Worm (Caenorhabditis elegans): ENCODE measurements around the gene npr-6.

The npr-6 gene

DNA sequence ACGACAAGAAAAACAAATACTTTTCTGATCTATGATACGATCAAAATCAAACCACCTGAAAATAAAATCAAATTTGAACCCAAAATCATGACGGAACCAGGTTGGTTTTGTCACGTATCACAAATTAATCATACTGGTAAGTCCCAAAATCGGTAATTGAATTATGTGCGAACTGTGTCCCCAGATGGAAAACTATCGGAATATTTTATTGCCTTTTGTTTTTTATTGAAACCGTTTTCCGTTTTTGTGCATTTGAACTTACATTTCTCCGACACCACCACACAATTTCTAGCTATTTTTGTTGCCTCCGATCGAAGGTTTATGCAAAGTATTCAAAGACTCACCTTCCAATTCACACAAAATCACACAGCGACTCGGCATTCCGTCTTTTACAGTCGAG is 12.1 kb downstream of the npr-6 start, which contains the start of gene F41E7.2:
Gene F41E7.2 (plus strand): TSS at position 301 of the 400 bp plus-strand sequence.
- no peak for TF ChIP-seq nhr-129 (tag; optimal IDR thresholded peaks at IDR 0.05)
- TF ChIP-seq mab-5 (tag; optimal IDR thresholded peaks at IDR 0.05), result no peak

DNA sequence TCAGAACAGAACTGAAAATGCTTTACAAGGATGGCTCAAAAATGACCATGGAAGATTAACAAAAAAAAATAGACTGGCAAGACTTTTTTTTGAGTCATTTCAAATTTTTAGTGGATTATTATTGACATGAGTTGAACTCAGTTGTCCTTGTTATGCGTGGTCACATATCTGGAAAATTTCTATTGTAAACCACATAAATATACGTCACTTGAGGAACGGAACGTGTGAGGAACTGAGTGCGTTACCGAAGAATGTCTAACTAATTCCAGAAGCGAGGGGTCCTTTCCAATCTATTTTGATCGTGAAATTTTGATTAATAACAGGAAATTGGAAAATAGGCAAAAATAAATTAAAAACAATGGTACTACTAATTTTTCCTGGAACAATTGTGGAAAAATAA is 23.2 kb downstream of the npr-6 start:
- TF ChIP-seq lsy-2 (tag; optimal IDR thresholded peaks at IDR 0.05) (no peak), nhr-25 (tag; optimal IDR thresholded peaks at IDR 0.05) (no peak), sma-9 (GFP tag; optimal IDR thresholded peaks at IDR 0.05) (no peak), sma-9 (tag; optimal IDR thresholded peaks at IDR 0.05) (no peak), C34F6.9 (tag; optimal IDR thresholded peaks at IDR 0.05) (no peak), skn-1 (tag; optimal IDR thresholded peaks at IDR 0.05) (no peak), elt-3 (tag; optimal IDR thresholded peaks at IDR 0.05) (no peak), ztf-11 (tag; optimal IDR thresholded peaks at IDR 0.05) (no peak), unc-39 (tag; optimal IDR thresholded peaks at IDR 0.05) (no peak), ceh-82 (tag; optimal IDR thresholded peaks at IDR 0.05) (no peak), nhr-10 (tag; optimal IDR thresholded peaks at IDR 0.05) (no peak), F13H6.1 (tag; optimal IDR thresholded peaks at IDR 0.05) (no peak), ceh-16 (tag; optimal IDR thresholded peaks at IDR 0.05) (no peak), nhr-11 (tag; optimal IDR thresholded peaks at IDR 0.05) (no peak)

DNA sequence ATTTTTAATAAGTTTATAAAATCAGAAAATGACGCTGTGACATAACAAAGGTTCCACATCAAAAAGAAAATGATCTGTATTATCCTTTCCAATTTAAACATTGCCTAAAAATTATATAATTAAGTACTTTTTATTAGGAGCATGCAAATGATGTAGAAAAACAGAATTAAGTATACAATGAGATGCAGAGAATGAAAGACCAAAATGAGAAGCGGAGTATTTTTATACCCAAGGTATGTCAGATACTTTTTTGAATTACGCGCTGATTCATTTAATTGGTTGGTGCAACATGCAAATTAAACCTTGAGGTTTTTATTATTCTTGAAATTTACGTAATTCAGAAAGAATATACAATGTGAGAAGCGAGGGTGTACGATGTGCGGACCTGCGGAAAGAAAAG is 25.5 kb downstream of the npr-6 start, which contains the start of gene C32A9.1:
Gene C32A9.1 (minus strand): TSS at position 101 of the 400 bp plus-strand sequence.
- TF ChIP-seq lin-13 (GFP tag; optimal IDR thresholded peaks at IDR 0.05) (no peak), ceh-82 (tag; optimal IDR thresholded peaks at IDR 0.05) (no peak), peb-1 (tag; optimal IDR thresholded peaks at IDR 0.05) (no peak), ztf-4 (tag; optimal IDR thresholded peaks at IDR 0.05) (no peak), blmp-1 (tag; optimal IDR thresholded peaks at IDR 0.05; ENCODE audit: insufficient read depth) (no peak), nhr-77 (tag; optimal IDR thresholded peaks at IDR 0.05) (no peak), dmd-4 (tag; optimal IDR thresholded peaks at IDR 0.05) (no peak), F13H6.1 (tag; optimal IDR thresholded peaks at IDR 0.05) (no peak), unc-55 (GFP tag; optimal IDR thresholded peaks at IDR 0.05) (no peak), R02D3.7 (tag; optimal IDR thresholded peaks at IDR 0.05) (no peak), sma-3 (GFP tag; optimal IDR thresholded peaks at IDR 0.05) (no peak), nhr-21 (tag; optimal IDR thresholded peaks at IDR 0.05) (no peak)

DNA sequence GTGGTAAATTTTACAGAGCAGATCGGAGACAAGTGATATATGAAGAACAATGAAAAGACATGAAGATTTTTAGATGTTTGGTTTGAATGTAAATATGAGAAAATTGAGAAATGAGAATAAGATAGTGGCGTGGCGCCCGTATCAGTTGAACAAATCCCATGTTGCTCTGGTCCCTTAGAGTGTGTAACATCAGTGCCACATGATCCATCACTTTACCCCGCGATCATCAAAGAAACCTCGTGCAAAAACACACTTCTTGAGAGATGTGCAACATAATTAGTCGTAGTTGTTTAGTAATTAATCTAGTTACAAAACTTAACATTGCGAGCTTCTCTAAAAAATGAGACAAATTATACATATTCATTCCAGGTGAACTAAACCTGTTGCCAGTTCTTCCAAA is 31.5 kb downstream of the npr-6 start:
- TF ChIP-seq nhr-237 (tag; optimal IDR thresholded peaks at IDR 0.05), result no peak
- TF ChIP-seq nhr-129 (tag; optimal IDR thresholded peaks at IDR 0.05), result peak; percentile 40

DNA sequence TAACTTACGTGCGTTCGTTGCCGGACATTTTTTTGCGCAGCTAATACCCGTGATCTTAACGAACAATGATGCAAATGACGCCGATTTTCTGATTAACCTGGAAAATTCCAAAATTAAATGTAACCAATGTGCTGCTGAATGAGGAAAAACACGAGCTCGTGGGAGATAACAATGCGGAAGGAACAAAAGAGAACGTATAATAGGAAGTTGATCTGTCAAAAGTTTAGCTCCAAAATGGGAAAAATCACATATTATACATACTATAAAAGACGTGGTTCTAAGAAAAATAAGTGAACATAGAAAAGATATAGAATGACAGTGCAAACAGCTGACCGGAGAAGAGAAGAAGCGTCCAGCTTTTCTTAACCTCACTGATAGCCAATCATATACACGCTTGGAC is 32.8 kb downstream of the npr-6 start, which contains the start of gene C14H10.2:
Gene C14H10.2 (minus strand): TSS at position 101 of the 400 bp plus-strand sequence.
- TF ChIP-seq ceh-16 (tag; optimal IDR thresholded peaks at IDR 0.05), result no peak
- TF ChIP-seq nhr-11 (tag; optimal IDR thresholded peaks at IDR 0.05), result no peak
- TF ChIP-seq ztf-4 (tag; optimal IDR thresholded peaks at IDR 0.05), result no peak
- no peak for TF ChIP-seq dmd-4 (tag; optimal IDR thresholded peaks at IDR 0.05)
- TF ChIP-seq snpc-4 (tag; optimal IDR thresholded peaks at IDR 0.05), result no peak
- no peak for TF ChIP-seq nhr-12 (tag; optimal IDR thresholded peaks at IDR 0.05)
- TF ChIP-seq nhr-237 (tag; optimal IDR thresholded peaks at IDR 0.05), result no peak
- no peak for TF ChIP-seq nhr-21 (tag; optimal IDR thresholded peaks at IDR 0.05)
- no peak for TF ChIP-seq peb-1 (tag; optimal IDR thresholded peaks at IDR 0.05)
- no peak for TF ChIP-seq unc-55 (GFP tag; optimal IDR thresholded peaks at IDR 0.05)
- TF ChIP-seq nhr-77 (tag; optimal IDR thresholded peaks at IDR 0.05), result no peak
- no peak for TF ChIP-seq mab-5 (tag; optimal IDR thresholded peaks at IDR 0.05)
- TF ChIP-seq aly-2 (tag; optimal IDR thresholded peaks at IDR 0.05), result no peak
- TF ChIP-seq blmp-1 (tag; optimal IDR thresholded peaks at IDR 0.05; ENCODE audit: insufficient read depth), result no peak
- no peak for TF ChIP-seq zag-1 (tag; optimal IDR thresholded peaks at IDR 0.05)
- TF ChIP-seq elt-1 (tag; optimal IDR thresholded peaks at IDR 0.05), result no peak
- TF ChIP-seq sem-4 (tag; optimal IDR thresholded peaks at IDR 0.05), result no peak

- TF ChIP-seq ztf-4 (tag; optimal IDR thresholded peaks at IDR 0.05), result no peak
- no peak for TF ChIP-seq nhr-11 (tag; optimal IDR thresholded peaks at IDR 0.05)
- no peak for TF ChIP-seq ZK546.5 (tag; optimal IDR thresholded peaks at IDR 0.05)
- no peak for TF ChIP-seq peb-1 (tag; optimal IDR thresholded peaks at IDR 0.05)
- TF ChIP-seq nhr-237 (tag; optimal IDR thresholded peaks at IDR 0.05), result no peak
- no peak for TF ChIP-seq sem-4 (tag; optimal IDR thresholded peaks at IDR 0.05)
- no peak for TF ChIP-seq C34F6.9 (tag; optimal IDR thresholded peaks at IDR 0.05)
- TF ChIP-seq mdl-1 (tag; optimal IDR thresholded peaks at IDR 0.05), result no peak
- no peak for TF ChIP-seq ama-1 (optimal IDR thresholded peaks at IDR 0.05)
- no peak for TF ChIP-seq lin-13 (GFP tag; optimal IDR thresholded peaks at IDR 0.05)
- TF ChIP-seq ceh-16 (tag; optimal IDR thresholded peaks at IDR 0.05), result no peak
- TF ChIP-seq fos-1 (tag; optimal IDR thresholded peaks at IDR 0.05), result no peak
- no peak for TF ChIP-seq nhr-25 (tag; optimal IDR thresholded peaks at IDR 0.05)
These were observed 35.8 kb downstream of the npr-6 start for ce11 chrX:10249685-10250084.
